Fruit fly (Drosophila melanogaster) whole organism, embryonic: Measurements from ENCODE around the gene CG11726.
A peak's percentile ranks its signal among the peaks of the same experiment; 100 is the strongest.

Source experiments
- CG10462 ChIP-seq: fragments of 200-800 bp; sonication (Bioruptor generic); optimal IDR thresholded peaks from 2 replicates; lab custom pipeline; 2016; ENCODE audit warnings: missing biosample characterization, missing genetic modification characterization
- CG10543 ChIP-seq: fragments of 200-800 bp; sonication (Bioruptor generic); optimal IDR thresholded peaks from 3 replicates; lab custom pipeline; 2017; ENCODE audit warnings: missing biosample characterization, mild to moderate bottlenecking, missing genetic modification characterization, moderate library complexity
- CG10565 ChIP-seq: fragments of 200-800 bp; sonication (Bioruptor generic); optimal IDR thresholded peaks from 3 replicates; lab custom pipeline; 2016; ENCODE audit warnings: missing biosample characterization, mild to moderate bottlenecking, missing genetic modification characterization
- CG12769 ChIP-seq: fragments of 200-800 bp; sonication (Bioruptor generic); optimal IDR thresholded peaks from 2 replicates; lab custom pipeline; 2019; ENCODE audit warnings: missing biosample characterization, mild to moderate bottlenecking, missing genetic modification characterization, moderate library complexity
- CG12942 ChIP-seq: fragments of 200-800 bp; sonication (Bioruptor generic); optimal IDR thresholded peaks from 3 replicates; lab custom pipeline; 2016; ENCODE audit warnings: missing biosample characterization, missing genetic modification characterization
- CG15269 ChIP-seq: fragments of 200-800 bp; sonication (Bioruptor generic); optimal IDR thresholded peaks from 2 replicates; lab custom pipeline; 2018; ENCODE audit warnings: missing biosample characterization, mild to moderate bottlenecking, missing genetic modification characterization, moderate library complexity
- CG17328 ChIP-seq: fragments of 200-800 bp; sonication (Bioruptor generic); IDR thresholded peaks from 2 replicates; pipeline ENCODE4 v1.3.6; 2022; ENCODE audit warnings: missing biosample characterization, missing genetic modification characterization
- CG18476 ChIP-seq: fragments of 200-800 bp; sonication (Bioruptor generic); optimal IDR thresholded peaks from 2 replicates; lab custom pipeline; 2016; ENCODE audit warnings: missing biosample characterization, mild to moderate bottlenecking, missing genetic modification characterization
- CG3065 ChIP-seq: fragments of 200-800 bp; sonication (Bioruptor generic); optimal IDR thresholded peaks from 2 replicates; lab custom pipeline; 2016; ENCODE audit warnings: missing biosample characterization, missing genetic modification characterization
- CG32767 ChIP-seq: fragments of 200-800 bp; sonication (Bioruptor generic); IDR thresholded peaks from 2 replicates; pipeline ENCODE4 v1.3.6; 2022; ENCODE audit warnings: missing biosample characterization, missing genetic modification characterization
- CG3847 ChIP-seq: fragments of 200-800 bp; sonication (Bioruptor generic); IDR thresholded peaks from 2 replicates; pipeline ENCODE4 v1.3.6; 2022; ENCODE audit warnings: missing biosample characterization, missing genetic modification characterization
- CG4404 ChIP-seq: fragments of 200-800 bp; sonication (Bioruptor generic); IDR thresholded peaks from 2 replicates; pipeline ENCODE4 v1.3.6; 2022; ENCODE audit warnings: missing biosample characterization, missing genetic modification characterization
- CG5953 ChIP-seq: fragments of 200-800 bp; sonication (Bioruptor generic); IDR thresholded peaks from 2 replicates; pipeline ENCODE4 v1.3.6; 2022; ENCODE audit warnings: missing biosample characterization, missing genetic modification characterization
- CG6683 ChIP-seq: fragments of 200-800 bp; sonication (Bioruptor generic); optimal IDR thresholded peaks from 2 replicates; lab custom pipeline; 2017; ENCODE audit warnings: missing biosample characterization, mild to moderate bottlenecking, missing genetic modification characterization, missing genetic modification reagents
- CG6854 ChIP-seq: fragments of 200-800 bp; sonication (Bioruptor generic); optimal IDR thresholded peaks from 3 replicates; lab custom pipeline; 2017; ENCODE audit warnings: missing biosample characterization, mild to moderate bottlenecking, missing genetic modification characterization
- CG7271 ChIP-seq: fragments of 200-800 bp; sonication (Bioruptor generic); optimal IDR thresholded peaks from 2 replicates; lab custom pipeline; 2018; ENCODE audit warnings: missing biosample characterization, mild to moderate bottlenecking, missing genetic modification characterization, moderate library complexity
- CG7786 ChIP-seq: fragments of 200-800 bp; sonication (Bioruptor generic); optimal IDR thresholded peaks from 2 replicates; lab custom pipeline; 2016; ENCODE audit warnings: missing biosample characterization, missing genetic modification characterization
- CG7928 ChIP-seq: fragments of 200-800 bp; sonication (Bioruptor generic); optimal IDR thresholded peaks from 2 replicates; lab custom pipeline; 2017; ENCODE audit warnings: missing biosample characterization, mild to moderate bottlenecking, missing genetic modification characterization
- CTCF ChIP-seq: fragments of 200-800 bp; sonication (Bioruptor generic); optimal IDR thresholded peaks from 2 replicates; lab custom pipeline; 2017; ENCODE audit warnings: missing biosample characterization, mild to moderate bottlenecking, missing genetic modification characterization, moderate library complexity
- Dip3 ChIP-seq: fragments of 200-800 bp; sonication (Bioruptor generic); optimal IDR thresholded peaks from 3 replicates; lab custom pipeline; 2016; ENCODE audit warnings: missing biosample characterization, missing genetic modification characterization
- Dll ChIP-seq: fragments of 200-800 bp; sonication (Bioruptor generic); IDR thresholded peaks from 4 replicates; pipeline ENCODE4 v1.3.6; 2022; ENCODE audit warnings: missing biosample characterization, missing genetic modification characterization; ENCODE audit not compliant: partially characterized antibody
- E2f2 ChIP-seq: fragments of 200-800 bp; sonication (Bioruptor generic); IDR thresholded peaks from 2 replicates; pipeline ENCODE4 v1.3.6; 2022; ENCODE audit warnings: missing biosample characterization, missing genetic modification characterization
- Ets65A ChIP-seq: fragments of 200-800 bp; sonication (Bioruptor generic); peaks from one replicate; lab custom pipeline; 2016; ENCODE audit warnings: missing biosample characterization, missing genetic modification characterization
- H15 ChIP-seq: fragments of 200-800 bp; sonication (Bioruptor generic); IDR thresholded peaks from 3 replicates; pipeline ENCODE4 v1.3.6; 2022; ENCODE audit warnings: missing biosample characterization, missing genetic modification characterization
- HmgD ChIP-seq: fragments of 200-800 bp; sonication (Bioruptor generic); optimal IDR thresholded peaks from 3 replicates; lab custom pipeline; 2016; ENCODE audit warnings: missing biosample characterization, missing genetic modification characterization
- HmgZ ChIP-seq: fragments of 200-800 bp; sonication (Bioruptor generic); optimal IDR thresholded peaks from 2 replicates; lab custom pipeline; 2018; ENCODE audit warnings: missing biosample characterization, mild to moderate bottlenecking, missing genetic modification characterization
- Hr51 ChIP-seq, 2 experiments: fragments of 200-800 bp; sonication (Bioruptor generic); optimal IDR thresholded peaks; 2 replicates in 1 of 2; 3 replicates in 1 of 2; lab custom pipeline; 2016 to 2018; ENCODE audit warnings: missing biosample characterization in 2 of 2, missing genetic modification characterization in 2 of 2, mild to moderate bottlenecking in 1 of 2, moderate library complexity in 1 of 2
- Lhr ChIP-seq: fragments of 200-800 bp; sonication (Bioruptor generic); optimal IDR thresholded peaks from 3 replicates; lab custom pipeline; 2017; ENCODE audit warnings: mild to moderate bottlenecking, missing biosample characterization, missing genetic modification reagents, missing genetic modification characterization
- Mad ChIP-seq: fragments of 200-800 bp; sonication (Bioruptor generic); optimal IDR thresholded peaks from 2 replicates; lab custom pipeline; 2016; ENCODE audit warnings: missing biosample characterization, missing genetic modification characterization
- Nf-YB ChIP-seq: fragments of 200-800 bp; sonication (Bioruptor generic); optimal IDR thresholded peaks from 3 replicates; lab custom pipeline; 2019; ENCODE audit warnings: missing biosample characterization, mild to moderate bottlenecking, missing genetic modification characterization, moderate library complexity
- Ravus ChIP-seq: fragments of 200-800 bp; sonication (Bioruptor generic); IDR thresholded peaks from 2 replicates; pipeline ENCODE4 v1.3.6; 2022; ENCODE audit warnings: missing biosample characterization, missing genetic modification characterization
- Spps ChIP-seq: fragments of 200-800 bp; sonication (Bioruptor generic); optimal IDR thresholded peaks from 2 replicates; lab custom pipeline; 2018; ENCODE audit warnings: missing biosample characterization, mild to moderate bottlenecking, missing genetic modification characterization
- Ssrp ChIP-seq: fragments of 200-800 bp; sonication (Bioruptor generic); optimal IDR thresholded peaks from 2 replicates; lab custom pipeline; 2018; ENCODE audit warnings: missing biosample characterization, mild to moderate bottlenecking, missing genetic modification characterization, moderate library complexity
- amos ChIP-seq: fragments of 200-800 bp; sonication (Bioruptor generic); IDR thresholded peaks from 2 replicates; pipeline ENCODE4 v1.3.6; 2022; ENCODE audit warnings: missing biosample characterization, missing genetic modification characterization; ENCODE audit not compliant: partially characterized antibody
- ato ChIP-seq: fragments of 200-800 bp; sonication (Bioruptor generic); IDR thresholded peaks from 2 replicates; pipeline ENCODE4 v1.3.6; 2022; ENCODE audit warnings: missing biosample characterization, missing genetic modification characterization; ENCODE audit not compliant: partially characterized antibody
- az2 ChIP-seq: fragments of 200-800 bp; sonication (Bioruptor generic); optimal IDR thresholded peaks from 3 replicates; lab custom pipeline; 2016; ENCODE audit warnings: missing biosample characterization, missing genetic modification characterization
- bowl ChIP-seq: fragments of 200-800 bp; sonication (Bioruptor generic); IDR thresholded peaks from 2 replicates; pipeline ENCODE4 v1.3.6; 2022; ENCODE audit warnings: missing biosample characterization, missing genetic modification characterization
- caup ChIP-seq: fragments of 200-800 bp; sonication (Bioruptor generic); optimal IDR thresholded peaks from 3 replicates; lab custom pipeline; 2017; ENCODE audit warnings: missing biosample characterization, mild to moderate bottlenecking, missing genetic modification characterization, moderate library complexity; ENCODE audit not compliant: severe bottlenecking
- chif ChIP-seq, 2 experiments: fragments of 200-800 bp; sonication (Bioruptor generic); optimal IDR thresholded peaks; 3 replicates each; lab custom pipeline; 2016; ENCODE audit warnings: missing biosample characterization in 2 of 2, missing genetic modification characterization in 2 of 2
- chm ChIP-seq: fragments of 200-800 bp; sonication (Bioruptor generic); IDR thresholded peaks from 2 replicates; pipeline ENCODE4 v1.3.6; 2022; ENCODE audit warnings: missing biosample characterization, missing genetic modification characterization
- dati ChIP-seq: fragments of 200-800 bp; sonication (Bioruptor generic); IDR thresholded peaks from 2 replicates; pipeline ENCODE4 v1.3.6; 2022; ENCODE audit warnings: missing biosample characterization, missing genetic modification characterization
- hbn ChIP-seq: fragments of 200-800 bp; sonication (Bioruptor generic); IDR thresholded peaks from 2 replicates; pipeline ENCODE4 v1.3.6; 2022; ENCODE audit warnings: missing biosample characterization, missing genetic modification characterization; ENCODE audit not compliant: partially characterized antibody
- jumu ChIP-seq: fragments of 200-800 bp; sonication (Bioruptor generic); optimal IDR thresholded peaks from 3 replicates; lab custom pipeline; 2016; ENCODE audit warnings: missing biosample characterization, missing genetic modification characterization
- nau ChIP-seq: fragments of 200-800 bp; sonication (Bioruptor generic); optimal IDR thresholded peaks from 3 replicates; lab custom pipeline; 2017; ENCODE audit warnings: missing biosample characterization, mild to moderate bottlenecking, missing genetic modification characterization, missing genetic modification reagents
- otp ChIP-seq: fragments of 200-800 bp; sonication (Bioruptor generic); IDR thresholded peaks from 3 replicates; pipeline ENCODE4, ENCODE4 v1.3.6; 2022; ENCODE audit warnings: missing biosample characterization, missing genetic modification characterization
- pho ChIP-seq: fragments of 200-800 bp; sonication (Bioruptor generic); optimal IDR thresholded peaks from 2 replicates; lab custom pipeline; 2016; ENCODE audit warnings: missing biosample characterization, missing genetic modification characterization
- scrt ChIP-seq: fragments of 200-800 bp; sonication (Bioruptor generic); optimal IDR thresholded peaks from 2 replicates; lab custom pipeline; 2018; ENCODE audit warnings: missing biosample characterization, mild to moderate bottlenecking, missing genetic modification characterization, moderate library complexity
- sens-2 ChIP-seq: fragments of 200-800 bp; sonication (Bioruptor generic); IDR thresholded peaks from 2 replicates; pipeline ENCODE4 v1.3.6; 2022; ENCODE audit warnings: missing biosample characterization, missing genetic modification characterization
- stc ChIP-seq: fragments of 200-800 bp; sonication (Bioruptor generic); IDR thresholded peaks from 2 replicates; pipeline ENCODE4 v1.3.6; 2022; ENCODE audit warnings: missing biosample characterization, missing genetic modification characterization

CG11726 gene

DNA sequence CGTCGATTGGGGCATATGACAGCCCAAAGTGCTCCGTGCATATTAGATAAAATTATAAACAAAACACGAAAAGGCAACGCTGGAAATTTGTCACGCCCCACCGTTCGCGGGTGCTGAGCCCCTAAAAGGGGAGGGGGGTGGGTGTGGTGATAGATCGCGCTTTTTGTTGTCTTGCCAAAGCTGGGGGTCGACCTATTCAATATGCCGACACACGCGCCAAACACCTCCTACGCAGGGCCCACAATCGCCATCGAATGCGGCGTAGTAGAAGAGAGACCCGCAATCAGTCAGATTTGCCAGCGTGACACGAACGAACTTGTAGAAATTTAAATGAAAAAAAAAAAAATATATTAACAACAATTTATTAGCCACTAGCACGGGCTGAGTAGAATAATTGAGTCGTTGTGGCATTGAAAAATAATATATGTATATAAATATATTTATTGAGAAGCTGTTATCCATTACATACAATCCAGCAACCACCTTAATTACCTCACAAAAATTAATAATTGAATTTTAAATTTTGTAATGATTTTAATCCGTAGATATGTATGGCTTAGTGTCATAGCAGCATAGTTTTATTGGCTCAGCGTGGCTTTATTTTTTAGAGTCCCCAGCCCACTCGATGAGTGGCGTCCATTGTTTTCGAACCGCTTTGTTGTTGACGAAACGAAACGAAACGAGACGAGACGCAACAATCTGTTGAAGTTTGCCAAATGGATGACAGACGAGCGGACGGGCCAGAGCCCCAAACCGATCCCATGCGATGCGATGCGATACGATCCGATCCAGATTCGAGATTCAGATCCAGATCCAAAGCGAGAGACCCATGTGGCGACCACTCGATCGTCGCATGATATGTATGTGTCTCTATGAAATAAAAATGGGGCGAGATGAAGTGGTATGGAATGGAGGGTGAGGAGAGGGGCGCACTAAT, 45.3 kb upstream of the CG11726 start (continued):
- TF ChIP-seq scrt (peak; percentile 88), Ets65A (GFP tag; lab: Kevin White, UChicago) (no peak), Lhr (peak; percentile 34), Dip3 (no peak), chm (peak; percentile 64), CG15269 (tag; lab: Kevin White, UChicago) (peak; percentile 96), Hr51 (GFP tag; optimal IDR thresholded peaks at IDR 0.05; lab: Kevin White, UChicago) (peak in 1 of 2 experiments; percentile 97), az2 (GFP tag; lab: Kevin White, UChicago) (peak; percentile 65), dati (GFP tag; lab: Robert Waterston, UW) (peak; percentile 64), amos (GFP tag; lab: Robert Waterston, UW) (no peak; the same call in 1 of the 2 replicates), stc (GFP tag; lab: Robert Waterston, UW) (peak; percentile 94), Ssrp (tag; lab: Kevin White, UChicago) (peak; percentile 91), chif (GFP tag; optimal IDR thresholded peaks at IDR 0.05; lab: Kevin White, UChicago) (peak in 1 of 2 experiments; percentile 13), CTCF (GFP tag; lab: Kevin White, UChicago) (peak; percentile 11), CG7928 (peak; percentile 52), H15 (GFP tag; lab: Robert Waterston, UW) (peak; percentile 89), hbn (no peak), HmgD (GFP tag; lab: Kevin White, UChicago) (no peak), CG10543 (peak; percentile 80), CG32767 (GFP tag; lab: Robert Waterston, UW) (peak; percentile 93), sens-2 (GFP tag; lab: Robert Waterston, UW) (peak; percentile 85), CG3847 (GFP tag; lab: Robert Waterston, UW) (peak; percentile 92), CG10462 (GFP tag; lab: Kevin White, UChicago) (peak; percentile 64), CG5953 (GFP tag; lab: Robert Waterston, UW) (peak; percentile 82), CG10565 (GFP tag; lab: Kevin White, UChicago) (no peak), CG12769 (tag; lab: Kevin White, UChicago) (peak; percentile 91), CG18476 (GFP tag; lab: Kevin White, UChicago) (peak; percentile 47), caup (GFP tag; lab: Kevin White, UChicago) (peak; percentile 82), E2f2 (GFP tag; lab: Robert Waterston, UW) (peak; percentile 77), otp (GFP tag; lab: Robert Waterston, UW) (peak; percentile 85), pho (GFP tag; lab: Kevin White, UChicago) (peak; percentile 33), CG4404 (GFP tag; lab: Robert Waterston, UW) (peak; percentile 72), CG7786 (GFP tag; lab: Kevin White, UChicago) (no peak), Nf-YB (peak; percentile 81), Spps (tag; lab: Kevin White, UChicago) (peak; percentile 59), ato (GFP tag; lab: Robert Waterston, UW) (0 out of 2 replicates have a peak, but pooled peaks have one; percentile 33), CG7271 (tag; lab: Kevin White, UChicago) (peak; percentile 71), HmgZ (tag; lab: Kevin White, UChicago) (peak; percentile 63), CG3065 (GFP tag; lab: Kevin White, UChicago) (no peak), Mad (GFP tag; lab: Kevin White, UChicago) (peak; percentile 16), bowl (GFP tag; lab: Robert Waterston, UW) (peak; percentile 56; the same call in 1 of the 2 replicates), CG17328 (GFP tag; lab: Robert Waterston, UW) (peak; percentile 88), nau (GFP tag; lab: Kevin White, UChicago) (peak; percentile 43), CG6854 (GFP tag; lab: Kevin White, UChicago) (peak; percentile 88), jumu (no peak), CG6683 (GFP tag; lab: Kevin White, UChicago) (peak; percentile 77), Ravus (GFP tag; lab: Robert Waterston, UW) (peak; percentile 73), Dll (GFP tag; lab: Robert Waterston, UW) (no peak), CG12942 (peak; percentile 25)
